Worm (Caenorhabditis elegans): ENCODE data around the gene C26B2.8.
A peak's percentile ranks its signal among the peaks of the same experiment; 100 is the strongest.

C26B2.8 gene

DNA sequence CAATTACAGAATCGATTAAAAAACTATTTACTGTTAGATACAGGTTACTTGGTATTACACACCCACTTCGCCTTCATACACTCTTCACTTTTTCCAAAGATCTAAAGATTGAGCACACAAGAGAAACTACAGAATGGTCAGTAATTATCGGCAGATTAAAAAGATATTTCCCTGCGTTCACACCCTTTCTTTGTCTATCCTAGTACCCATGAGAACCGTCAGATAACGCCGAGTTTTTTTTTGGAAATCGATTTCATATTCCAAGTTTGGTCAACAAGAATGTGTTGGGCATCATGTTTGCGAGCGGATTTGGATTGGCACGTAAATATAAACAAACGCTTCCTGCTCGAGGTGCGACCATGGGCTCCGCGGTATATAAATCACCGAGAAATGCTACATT is at the start of gene C26B2.8:
Gene C26B2.8 (plus strand): TSS at position 301 of the 400 bp plus-strand sequence.
- no peak for TF ChIP-seq pha-4 (tag; optimal IDR thresholded peaks at IDR 0.05)
- no peak for TF ChIP-seq pqm-1 (tag; optimal IDR thresholded peaks at IDR 0.05)
- no peak for TF ChIP-seq daf-12 (tag; optimal IDR thresholded peaks at IDR 0.05)
- TF ChIP-seq skn-1 (tag; optimal IDR thresholded peaks at IDR 0.05), result no peak

- TF ChIP-seq lin-39 (tag; optimal IDR thresholded peaks at IDR 0.05) (no peak), nhr-28 (tag; optimal IDR thresholded peaks at IDR 0.05) (no peak), R02D3.7 (tag; optimal IDR thresholded peaks at IDR 0.05) (no peak), fkh-10 (GFP tag; optimal IDR thresholded peaks at IDR 0.05) (no peak), pha-4 (tag; optimal IDR thresholded peaks at IDR 0.05) (no peak), hmg-11 (tag; optimal IDR thresholded peaks at IDR 0.05) (no peak), nfya-1 (tag; optimal IDR thresholded peaks at IDR 0.05; ENCODE audit: insufficient read depth) (no peak), lin-15B (tag; optimal IDR thresholded peaks at IDR 0.05) (no peak), nhr-77 (tag; optimal IDR thresholded peaks at IDR 0.05) (no peak), skn-1 (tag; optimal IDR thresholded peaks at IDR 0.05) (no peak), unc-39 (tag; optimal IDR thresholded peaks at IDR 0.05) (no peak), mdl-1 (tag; optimal IDR thresholded peaks at IDR 0.05) (no peak), mml-1 (tag; optimal IDR thresholded peaks at IDR 0.05) (no peak), sea-2 (GFP tag; optimal IDR thresholded peaks at IDR 0.05) (no peak)
Observed at ce11 chrIV:7967006-7967405, 46.9 kb upstream of the C26B2.8 start, which contains the start of gene F57H12.5. Gene F57H12.5, plus strand, starts transcription at chrIV:7967306.

- TF ChIP-seq elt-3 (tag; optimal IDR thresholded peaks at IDR 0.05) (no peak), nhr-237 (tag; optimal IDR thresholded peaks at IDR 0.05) (no peak), mdl-1 (tag; optimal IDR thresholded peaks at IDR 0.05) (no peak), egl-5 (tag; optimal IDR thresholded peaks at IDR 0.05) (no peak), ceh-82 (tag; optimal IDR thresholded peaks at IDR 0.05) (no peak), lsy-12 (tag; optimal IDR thresholded peaks at IDR 0.05) (no peak), R02D3.7 (tag; optimal IDR thresholded peaks at IDR 0.05) (no peak), eor-1 (tag; optimal IDR thresholded peaks at IDR 0.05) (no peak), lin-39 (tag; optimal IDR thresholded peaks at IDR 0.05) (no peak), fkh-10 (GFP tag; optimal IDR thresholded peaks at IDR 0.05) (no peak), daf-12 (tag; optimal IDR thresholded peaks at IDR 0.05) (no peak), ztf-11 (tag; optimal IDR thresholded peaks at IDR 0.05) (no peak), jun-1 (tag; optimal IDR thresholded peaks at IDR 0.05) (no peak), fos-1 (tag; optimal IDR thresholded peaks at IDR 0.05) (no peak), skn-1 (tag; optimal IDR thresholded peaks at IDR 0.05) (no peak), mml-1 (tag; optimal IDR thresholded peaks at IDR 0.05) (no peak), ceh-16 (tag; optimal IDR thresholded peaks at IDR 0.05) (no peak)
Observed at ce11 chrIV:7976210-7976609, 37.7 kb upstream of the C26B2.8 start, which contains the start of gene F57H12.6. Gene F57H12.6, minus strand, starts transcription at chrIV:7976310.

- TF ChIP-seq nhr-25 (tag; optimal IDR thresholded peaks at IDR 0.05) (peak; percentile 14), nhr-67 (tag; optimal IDR thresholded peaks at IDR 0.05) (no peak)
Observed at ce11 chrIV:7977452-7977940, 36.5 kb upstream of the C26B2.8 start, which contains the start of gene ora-1. Gene ora-1, plus strand, starts transcription at chrIV:7977890.

ce11 chrIV:7979588-7979987 is 34.4 kb upstream of the C26B2.8 start, which contains the start of gene unc-24:
Gene unc-24, plus strand, starts transcription at chrIV:7979870.
- peak; percentile 22 for TF ChIP-seq lin-15B (tag; optimal IDR thresholded peaks at IDR 0.05)
- no peak for TF ChIP-seq nhr-11 (tag; optimal IDR thresholded peaks at IDR 0.05)
- peak; percentile 20 for TF ChIP-seq hmg-11 (tag; optimal IDR thresholded peaks at IDR 0.05)
- no peak for TF ChIP-seq tbx-2 (tag; optimal IDR thresholded peaks at IDR 0.05)
- TF ChIP-seq lin-39 (tag; optimal IDR thresholded peaks at IDR 0.05), result peak; percentile 74
- no peak for TF ChIP-seq unc-39 (tag; optimal IDR thresholded peaks at IDR 0.05)
- peak; percentile 63 for TF ChIP-seq nfya-1 (tag; optimal IDR thresholded peaks at IDR 0.05; ENCODE audit: insufficient read depth)
- TF ChIP-seq nhr-23 (tag; optimal IDR thresholded peaks at IDR 0.05), result no peak
- no peak for TF ChIP-seq elt-1 (tag; optimal IDR thresholded peaks at IDR 0.05)

- TF ChIP-seq pha-4 (tag; optimal IDR thresholded peaks at IDR 0.05), result peak; percentile 47
- no peak for TF ChIP-seq sea-2 (GFP tag; optimal IDR thresholded peaks at IDR 0.05)
- TF ChIP-seq nhr-23 (tag; optimal IDR thresholded peaks at IDR 0.05), result peak; percentile 29
- no peak for TF ChIP-seq mdl-1 (tag; optimal IDR thresholded peaks at IDR 0.05)
- TF ChIP-seq elt-2 (tag; optimal IDR thresholded peaks at IDR 0.05), result peak; percentile 7
- TF ChIP-seq lin-15B (tag; optimal IDR thresholded peaks at IDR 0.05), result peak; percentile 54
- peak; percentile 50 for TF ChIP-seq ama-1 (optimal IDR thresholded peaks at IDR 0.05)
- TF ChIP-seq nfya-1 (tag; optimal IDR thresholded peaks at IDR 0.05; ENCODE audit: insufficient read depth), result peak; percentile 57
- no peak for TF ChIP-seq aly-2 (tag; optimal IDR thresholded peaks at IDR 0.05)
- peak; percentile 81 for TF ChIP-seq lin-39 (tag; optimal IDR thresholded peaks at IDR 0.05)
- TF ChIP-seq eor-1 (tag; optimal IDR thresholded peaks at IDR 0.05), result no peak
- TF ChIP-seq elt-1 (tag; optimal IDR thresholded peaks at IDR 0.05), result peak; percentile 7
- no peak for TF ChIP-seq lsy-12 (tag; optimal IDR thresholded peaks at IDR 0.05)
- no peak for TF ChIP-seq ztf-4 (tag; optimal IDR thresholded peaks at IDR 0.05)
Observed at ce11 chrIV:7982024-7982576, 31.8 kb upstream of the C26B2.8 start, which contains the start of gene arf-5. Gene arf-5, plus strand, starts transcription at chrIV:7982526.
